Worm (Caenorhabditis elegans) whole organism, L2 larva: ENCODE measurements around the gene K08E7.5.

Source experiments
- C34F6.9 ChIP-seq: fragments of 150-350 bp; optimal IDR thresholded peaks from 2 replicates; lab custom pipeline; 2014; ENCODE audit warnings: missing biosample characterization, missing genetic modification characterization
- F13H6.1 ChIP-seq: sonication (generic microtip); optimal IDR thresholded peaks from 2 replicates; lab custom pipeline; 2016; ENCODE audit warnings: missing genetic modification characterization, missing compliant biosample characterization
- R02D3.7 ChIP-seq: fragments of 150-350 bp; optimal IDR thresholded peaks from 2 replicates; lab custom pipeline; 2014; ENCODE audit warnings: missing biosample characterization, missing genetic modification characterization
- Y55F3AM.14 ChIP-seq: fragments of 200-800 bp; sonication (Bioruptor generic); optimal IDR thresholded peaks from 2 replicates; lab custom pipeline; 2018; ENCODE audit warnings: mild to moderate bottlenecking, missing genetic modification characterization, missing compliant biosample characterization
- ZK546.5 ChIP-seq: sonication (generic microtip); optimal IDR thresholded peaks from 2 replicates; lab custom pipeline; 2017; ENCODE audit warnings: missing biosample characterization, missing genetic modification characterization
- aly-2 ChIP-seq: fragments of 150-350 bp; optimal IDR thresholded peaks from 2 replicates; lab custom pipeline; 2014; ENCODE audit warnings: missing biosample characterization, missing genetic modification characterization
- ama-1 ChIP-seq: fragments of 150-350 bp; optimal IDR thresholded peaks from 2 replicates; lab custom pipeline; 2018; ENCODE audit warnings: inconsistent platforms
- blmp-1 ChIP-seq: sonication (generic microtip); optimal IDR thresholded peaks from 2 replicates; lab custom pipeline; 2017; ENCODE audit warnings: missing genetic modification characterization, mild to moderate bottlenecking, missing compliant biosample characterization, antibody characterized with exemption, moderate library complexity; ENCODE audit not compliant: insufficient read depth
- ceh-16 ChIP-seq: fragments of 150-350 bp; optimal IDR thresholded peaks from 2 replicates; lab custom pipeline; 2014; ENCODE audit warnings: missing biosample characterization, missing genetic modification characterization
- ceh-82 ChIP-seq: fragments of 150-350 bp; optimal IDR thresholded peaks from 2 replicates; lab custom pipeline; 2014; ENCODE audit warnings: missing biosample characterization, missing genetic modification characterization
- crh-2 ChIP-seq: sonication (generic microtip); optimal IDR thresholded peaks from 2 replicates; lab custom pipeline; 2017; ENCODE audit warnings: missing biosample characterization, missing genetic modification characterization
- dmd-4 ChIP-seq: sonication (generic microtip); optimal IDR thresholded peaks from 2 replicates; lab custom pipeline; 2017; ENCODE audit warnings: missing biosample characterization, missing genetic modification characterization
- elt-3 ChIP-seq: sonication (generic microtip); optimal IDR thresholded peaks from 2 replicates; lab custom pipeline; 2017; ENCODE audit warnings: missing biosample characterization, missing genetic modification characterization
- lin-13 ChIP-seq: fragments of 150-350 bp; optimal IDR thresholded peaks from 2 replicates; lab custom pipeline; 2014; ENCODE audit warnings: missing biosample characterization, missing genetic modification reagents, missing genetic modification characterization
- lsy-2 ChIP-seq, 2 experiments: fragments of 150-350 bp in 1 of 2; sonication (generic microtip) in 1 of 2; optimal IDR thresholded peaks; 2 replicates each; lab custom pipeline; 2014 to 2017; ENCODE audit warnings: missing biosample characterization in 2 of 2, missing genetic modification characterization in 2 of 2
- mbf-1 ChIP-seq: sonication (generic microtip); optimal IDR thresholded peaks from 2 replicates; lab custom pipeline; 2017; ENCODE audit warnings: missing biosample characterization, missing genetic modification characterization
- mdl-1 ChIP-seq, 2 experiments: fragments of 150-350 bp in 1 of 2; sonication (generic microtip) in 1 of 2; optimal IDR thresholded peaks; 2 replicates each; lab custom pipeline; 2017; ENCODE audit warnings: missing biosample characterization in 2 of 2, missing genetic modification characterization in 2 of 2
- nhr-10 ChIP-seq: sonication (generic microtip); optimal IDR thresholded peaks from 2 replicates; lab custom pipeline; 2017; ENCODE audit warnings: missing biosample characterization, missing genetic modification characterization
- nhr-129 ChIP-seq: fragments of 150-350 bp; optimal IDR thresholded peaks from 2 replicates; lab custom pipeline; 2014; ENCODE audit warnings: missing biosample characterization, missing genetic modification characterization
- nhr-21 ChIP-seq: fragments of 150-350 bp; optimal IDR thresholded peaks from 2 replicates; lab custom pipeline; 2014; ENCODE audit warnings: missing biosample characterization, missing genetic modification characterization
- nhr-25 ChIP-seq: fragments of 150-350 bp; sonication (generic microtip); optimal IDR thresholded peaks from 3 replicates; lab custom pipeline; 2014; ENCODE audit warnings: missing biosample characterization, missing genetic modification characterization
- nhr-6 ChIP-seq: fragments of 150-350 bp; optimal IDR thresholded peaks from 2 replicates; lab custom pipeline; 2014; ENCODE audit warnings: missing biosample characterization, missing genetic modification characterization
- nhr-77 ChIP-seq: fragments of 150-350 bp; optimal IDR thresholded peaks from 2 replicates; lab custom pipeline; 2014; ENCODE audit warnings: missing biosample characterization, missing genetic modification characterization
- peb-1 ChIP-seq: fragments of 150-350 bp; optimal IDR thresholded peaks from 2 replicates; lab custom pipeline; 2014; ENCODE audit warnings: missing biosample characterization, missing genetic modification characterization
- sem-4 ChIP-seq: fragments of 150-350 bp; optimal IDR thresholded peaks from 2 replicates; lab custom pipeline; 2014; ENCODE audit warnings: missing biosample characterization, missing genetic modification reagents, missing genetic modification characterization
- sma-3 ChIP-seq: sonication (generic microtip); optimal IDR thresholded peaks from 2 replicates; lab custom pipeline; 2016; ENCODE audit warnings: missing genetic modification reagents, missing genetic modification characterization, missing compliant biosample characterization
- sma-9 ChIP-seq, 2 experiments: fragments of 150-350 bp in 1 of 2; sonication (generic microtip) in 1 of 2; optimal IDR thresholded peaks; 2 replicates each; lab custom pipeline; 2014 to 2016; ENCODE audit warnings: missing genetic modification characterization in 2 of 2, mild to moderate bottlenecking in 1 of 2, missing biosample characterization in 1 of 2, missing compliant biosample characterization in 1 of 2, missing genetic modification reagents in 1 of 2, moderate library complexity in 1 of 2
- snpc-4 ChIP-seq: fragments of 150-350 bp; optimal IDR thresholded peaks from 2 replicates; lab custom pipeline; 2014; ENCODE audit warnings: missing biosample characterization, missing genetic modification characterization
- unc-39 ChIP-seq: fragments of 150-350 bp; optimal IDR thresholded peaks from 2 replicates; lab custom pipeline; 2014; ENCODE audit warnings: missing biosample characterization, missing genetic modification characterization
- unc-55 ChIP-seq: fragments of 150-350 bp; sonication (generic microtip); optimal IDR thresholded peaks from 3 replicates; lab custom pipeline; 2014; ENCODE audit warnings: missing biosample characterization, missing genetic modification reagents, missing genetic modification characterization
- unc-62 ChIP-seq: fragments of 150-350 bp; optimal IDR thresholded peaks from 2 replicates; lab custom pipeline; 2014; ENCODE audit warnings: missing biosample characterization, missing genetic modification reagents, missing genetic modification characterization
- zag-1 ChIP-seq: fragments of 150-350 bp; optimal IDR thresholded peaks from 2 replicates; lab custom pipeline; 2014; ENCODE audit warnings: missing biosample characterization, missing genetic modification characterization
- ztf-1 ChIP-seq: fragments of 200-800 bp; sonication (Bioruptor generic); conservative IDR thresholded peaks from 2 replicates; pipeline ENCODE4 v1.3.6; 2022; ENCODE audit warnings: missing genetic modification characterization, missing compliant biosample characterization
- ztf-11 ChIP-seq: sonication (generic microtip); optimal IDR thresholded peaks from 2 replicates; lab custom pipeline; 2017; ENCODE audit warnings: missing biosample characterization, missing genetic modification characterization
- ztf-4 ChIP-seq: fragments of 150-350 bp; optimal IDR thresholded peaks from 2 replicates; lab custom pipeline; 2014; ENCODE audit warnings: missing biosample characterization, missing genetic modification characterization

K08E7.5 gene

ce11 chrIV:12581046-12581445 is 7.9 kb downstream of the K08E7.5 start, which contains the start of gene K08E7.6:
Gene K08E7.6 (minus strand): TSS chrIV:12581146.
- no peak for TF ChIP-seq ceh-82 (tag; lab: Kevin White, UChicago)

ce11 chrIV:12583181-12583580 is 10.0 kb downstream of the K08E7.5 start:
- peak; percentile 54 for TF ChIP-seq C34F6.9 (tag; lab: Kevin White, UChicago)
- TF ChIP-seq sem-4 (tag; lab: Kevin White, UChicago), result peak; percentile 1
- TF ChIP-seq crh-2 (tag; lab: Kevin White, UChicago), result peak; percentile 1
- TF ChIP-seq mdl-1 (tag; optimal IDR thresholded peaks at IDR 0.05; lab: Kevin White, UChicago), result no peak
- TF ChIP-seq sma-9 (GFP tag; optimal IDR thresholded peaks at IDR 0.05; lab: Kevin White, UChicago), result no peak
- no peak for TF ChIP-seq sma-9 (tag; optimal IDR thresholded peaks at IDR 0.05; lab: Kevin White, UChicago)
- peak in 1 of 2 experiments; percentile 17 for TF ChIP-seq lsy-2 (tag; optimal IDR thresholded peaks at IDR 0.05; lab: Kevin White, UChicago)

- TF ChIP-seq ZK546.5 (tag; lab: Kevin White, UChicago) (no peak), R02D3.7 (tag; lab: Kevin White, UChicago) (no peak), zag-1 (peak; percentile 43), Y55F3AM.14 (GFP tag; lab: Kevin White, UChicago) (no peak), ztf-11 (no peak), mdl-1 (tag; optimal IDR thresholded peaks at IDR 0.05; lab: Kevin White, UChicago) (peak in 1 of 2 experiments; percentile 45), sem-4 (tag; lab: Kevin White, UChicago) (no peak), aly-2 (tag; lab: Kevin White, UChicago) (no peak), snpc-4 (peak; percentile 47), unc-55 (peak; percentile 42), nhr-6 (tag; lab: Kevin White, UChicago) (no peak), unc-62 (GFP tag; lab: Kevin White, UChicago) (no peak), nhr-129 (tag; lab: Kevin White, UChicago) (peak; percentile 21), mbf-1 (no peak), ztf-1 (GFP tag; lab: Robert Waterston, UW) (no peak), ztf-4 (tag; lab: Kevin White, UChicago) (no peak), unc-39 (tag; lab: Kevin White, UChicago) (no peak), blmp-1 (tag; lab: Kevin White, UChicago) (no peak), crh-2 (tag; lab: Kevin White, UChicago) (peak; percentile 25), C34F6.9 (tag; lab: Kevin White, UChicago) (peak; percentile 74), ceh-16 (tag; lab: Kevin White, UChicago) (no peak), lin-13 (peak; percentile 6), F13H6.1 (tag; lab: Kevin White, UChicago) (peak; percentile 20), nhr-10 (tag; lab: Kevin White, UChicago) (no peak), sma-3 (GFP tag; lab: Kevin White, UChicago) (no peak), elt-3 (tag; lab: Kevin White, UChicago) (no peak), dmd-4 (tag; lab: Kevin White, UChicago) (no peak), peb-1 (no peak), nhr-77 (tag; lab: Kevin White, UChicago) (no peak), ama-1 (lab: Kevin White, UChicago) (no peak)
These were observed 11.0 kb downstream of the K08E7.5 start for ce11 chrIV:12584146-12584545.

- no peak for TF ChIP-seq peb-1
- TF ChIP-seq nhr-21 (tag; lab: Kevin White, UChicago), result no peak
- no peak for TF ChIP-seq ceh-82 (tag; lab: Kevin White, UChicago)
- TF ChIP-seq ceh-16 (tag; lab: Kevin White, UChicago), result no peak
- TF ChIP-seq, all 48 proteins: peak for 0
These were observed 12.8 kb downstream of the K08E7.5 start, which contains the start of gene K08E7.8 for ce11 chrIV:12585966-12586365. Gene K08E7.8 (minus strand): TSS chrIV:12586066.

DNA sequence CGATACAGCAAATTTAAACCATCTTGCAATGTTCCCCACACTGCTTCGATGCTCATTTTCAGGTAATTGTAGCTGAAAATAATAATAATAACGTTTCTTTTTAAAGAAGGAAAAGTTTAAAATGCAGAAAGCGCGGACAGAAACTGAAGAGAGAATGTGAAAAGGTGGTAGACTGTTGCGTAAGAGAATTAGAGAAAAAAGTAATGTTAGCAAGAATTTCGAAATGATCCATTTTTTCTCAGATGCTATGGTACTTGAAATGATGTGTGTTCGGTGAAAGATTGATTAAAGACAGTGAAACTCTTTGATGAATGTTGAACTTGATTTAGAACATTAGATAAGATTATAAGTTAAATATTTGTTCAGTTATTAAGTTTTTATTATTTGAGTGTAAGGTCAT is 17.2 kb downstream of the K08E7.5 start, which contains the start of gene cul-6:
cul-6 (minus strand) TSS at position 79 of the 400 bp plus-strand sequence.
- peak; percentile 27 for TF ChIP-seq unc-55
- TF ChIP-seq unc-62 (GFP tag; lab: Kevin White, UChicago), result no peak
- no peak for TF ChIP-seq nhr-25 (tag; lab: Kevin White, UChicago)
